Fruit fly (Drosophila melanogaster) whole organism, prepupa: ENCODE measurements around the gene sta.

ENCODE experiments used
- Blimp-1 ChIP-seq: fragments of 200-800 bp; sonication (Bioruptor generic); optimal IDR thresholded peaks from 3 replicates; lab custom pipeline; 2017; ENCODE audit warnings: missing biosample characterization, missing genetic modification characterization, mild to moderate bottlenecking, moderate library complexity, missing genetic modification reagents
- CG10631 ChIP-seq: fragments of 200-800 bp; sonication (Bioruptor generic); optimal IDR thresholded peaks from 2 replicates; lab custom pipeline; 2016; ENCODE audit warnings: missing biosample characterization, missing genetic modification characterization
- CG11762 ChIP-seq: fragments of 200-800 bp; sonication (Bioruptor generic); optimal IDR thresholded peaks from 3 replicates; lab custom pipeline; 2016; ENCODE audit warnings: missing biosample characterization, missing genetic modification characterization; ENCODE audit not compliant: insufficient read depth
- CG11902 ChIP-seq: fragments of 200-800 bp; sonication (Bioruptor generic); optimal IDR thresholded peaks from 3 replicates; lab custom pipeline; 2016; ENCODE audit warnings: missing biosample characterization, missing genetic modification characterization
- CG15336 ChIP-seq: fragments of 200-800 bp; sonication (Bioruptor generic); IDR thresholded peaks from 2 replicates; pipeline ENCODE4 v1.3.6; 2022; ENCODE audit warnings: missing biosample characterization, missing genetic modification characterization
- CG1621 ChIP-seq: fragments of 200-800 bp; sonication (Bioruptor generic); optimal IDR thresholded peaks from 3 replicates; lab custom pipeline; 2018; ENCODE audit warnings: missing biosample characterization, mild to moderate bottlenecking, missing genetic modification characterization
- CG3032 ChIP-seq: fragments of 200-800 bp; optimal IDR thresholded peaks from 2 replicates; lab custom pipeline; 2019; ENCODE audit warnings: missing biosample characterization, mild to moderate bottlenecking, missing genetic modification characterization, moderate library complexity
- CG32006 ChIP-seq: fragments of 200-800 bp; sonication (Bioruptor generic); optimal IDR thresholded peaks from 3 replicates; lab custom pipeline; 2017; ENCODE audit warnings: missing biosample characterization, mild to moderate bottlenecking, missing genetic modification characterization
- CG34406 ChIP-seq: fragments of 200-800 bp; sonication (Bioruptor generic); optimal IDR thresholded peaks from 3 replicates; lab custom pipeline; 2016; ENCODE audit warnings: missing biosample characterization, missing genetic modification characterization
- CG6163 ChIP-seq: fragments of 200-800 bp; sonication (Bioruptor generic); IDR thresholded peaks from 3 replicates; pipeline ENCODE4 v1.3.6; 2022; ENCODE audit warnings: missing biosample characterization, missing genetic modification characterization
- CG6792 ChIP-seq: fragments of 200-800 bp; sonication (Bioruptor generic); optimal IDR thresholded peaks from 3 replicates; lab custom pipeline; 2016; ENCODE audit warnings: missing biosample characterization, missing genetic modification characterization
- CG6808 ChIP-seq: fragments of 200-800 bp; sonication (Bioruptor generic); optimal IDR thresholded peaks from 3 replicates; lab custom pipeline; 2017; ENCODE audit warnings: missing biosample characterization, missing genetic modification characterization, mild to moderate bottlenecking, moderate library complexity, missing genetic modification reagents
- CG6854 ChIP-seq: fragments of 200-800 bp; sonication (Bioruptor generic); optimal IDR thresholded peaks from 2 replicates; lab custom pipeline; 2017; ENCODE audit warnings: missing biosample characterization, mild to moderate bottlenecking, missing genetic modification characterization
- CG7368 ChIP-seq: fragments of 200-800 bp; sonication (Bioruptor generic); optimal IDR thresholded peaks from 3 replicates; lab custom pipeline; 2016; ENCODE audit warnings: missing biosample characterization, missing genetic modification characterization
- CG8119 ChIP-seq: fragments of 200-800 bp; sonication (Bioruptor generic); IDR thresholded peaks from 3 replicates; pipeline ENCODE4 v1.3.6; 2022; ENCODE audit warnings: missing biosample characterization, missing genetic modification characterization
- CG8319 ChIP-seq: fragments of 200-800 bp; sonication (Bioruptor generic); optimal IDR thresholded peaks from 3 replicates; lab custom pipeline; 2016; ENCODE audit warnings: missing biosample characterization, missing genetic modification characterization
- Eip78C ChIP-seq: fragments of 200-800 bp; sonication (Bioruptor generic); peaks from one replicate; lab custom pipeline; 2016; ENCODE audit warnings: missing biosample characterization, missing genetic modification characterization
- Eip93F ChIP-seq: fragments of 200-800 bp; sonication (Bioruptor generic); optimal IDR thresholded peaks from 2 replicates; lab custom pipeline; 2016; ENCODE audit warnings: missing biosample characterization, mild to moderate bottlenecking, missing genetic modification characterization
- Ets96B ChIP-seq: fragments of 200-800 bp; optimal IDR thresholded peaks from 2 replicates; lab custom pipeline; 2019; ENCODE audit warnings: missing biosample characterization, mild to moderate bottlenecking, missing genetic modification characterization, moderate library complexity
- Gug ChIP-seq: fragments of 200-800 bp; sonication (Bioruptor generic); IDR thresholded peaks from 2 replicates; pipeline ENCODE4 v1.3.6; 2022; ENCODE audit warnings: missing biosample characterization, missing genetic modification characterization
- Hr38 ChIP-seq: sonication (Bioruptor generic); optimal IDR thresholded peaks from 2 replicates; lab custom pipeline; 2016; ENCODE audit warnings: missing biosample characterization, missing genetic modification characterization
- Lpt ChIP-seq: fragments of 200-800 bp; sonication (Bioruptor generic); optimal IDR thresholded peaks from 3 replicates; lab custom pipeline; 2016; ENCODE audit warnings: missing biosample characterization, missing genetic modification characterization
- Met ChIP-seq: fragments of 200-800 bp; sonication (Bioruptor generic); optimal IDR thresholded peaks from 3 replicates; lab custom pipeline; 2016; ENCODE audit warnings: missing biosample characterization, missing genetic modification characterization
- Smox ChIP-seq: fragments of 200-800 bp; sonication (Bioruptor generic); optimal IDR thresholded peaks from 3 replicates; lab custom pipeline; 2016; ENCODE audit warnings: missing biosample characterization, missing genetic modification characterization
- Sox14 ChIP-seq: fragments of 200-800 bp; sonication (Bioruptor generic); optimal IDR thresholded peaks from 3 replicates; lab custom pipeline; 2016; ENCODE audit warnings: missing biosample characterization, missing genetic modification characterization
- Sox15 ChIP-seq: fragments of 200-800 bp; sonication (Bioruptor generic); optimal IDR thresholded peaks from 3 replicates; lab custom pipeline; 2016; ENCODE audit warnings: missing biosample characterization, missing genetic modification characterization
- achi ChIP-seq: fragments of 200-800 bp; sonication (Bioruptor generic); optimal IDR thresholded peaks from 3 replicates; lab custom pipeline; 2016; ENCODE audit warnings: missing biosample characterization, missing genetic modification characterization
- dac ChIP-seq: fragments of 200-800 bp; sonication (Bioruptor generic); optimal IDR thresholded peaks from 2 replicates; lab custom pipeline; 2017; ENCODE audit warnings: missing biosample characterization, mild to moderate bottlenecking, missing genetic modification characterization
- dsx ChIP-seq: fragments of 200-800 bp; optimal IDR thresholded peaks from 3 replicates; lab custom pipeline; 2019; ENCODE audit warnings: missing biosample characterization, mild to moderate bottlenecking, missing genetic modification characterization, moderate library complexity; ENCODE audit not compliant: poor library complexity, severe bottlenecking
- eg ChIP-seq: fragments of 200-800 bp; sonication (Bioruptor generic); IDR thresholded peaks from 3 replicates; pipeline ENCODE4 v1.3.6; 2022; ENCODE audit warnings: missing biosample characterization, missing genetic modification characterization
- esn ChIP-seq: fragments of 200-800 bp; sonication (Bioruptor generic); optimal IDR thresholded peaks from 2 replicates; lab custom pipeline; 2016; ENCODE audit warnings: missing biosample characterization, mild to moderate bottlenecking, missing genetic modification characterization, moderate library complexity
- fd85E ChIP-seq: fragments of 200-800 bp; sonication (Bioruptor generic); optimal IDR thresholded peaks from 3 replicates; lab custom pipeline; 2016; ENCODE audit warnings: missing biosample characterization, missing genetic modification characterization
- fkh ChIP-seq: fragments of 200-800 bp; sonication (Bioruptor generic); optimal IDR thresholded peaks from 3 replicates; lab custom pipeline; 2017; ENCODE audit warnings: missing biosample characterization, mild to moderate bottlenecking, missing genetic modification characterization, moderate library complexity
- net ChIP-seq: fragments of 200-800 bp; sonication (Bioruptor generic); optimal IDR thresholded peaks from 3 replicates; lab custom pipeline; 2016; ENCODE audit warnings: missing biosample characterization, missing genetic modification characterization
- salr ChIP-seq, 2 experiments: fragments of 200-800 bp; sonication (Bioruptor generic); optimal IDR thresholded peaks; 3 replicates each; lab custom pipeline; 2016 to 2018; ENCODE audit warnings: missing biosample characterization in 2 of 2, missing genetic modification characterization in 2 of 2, mild to moderate bottlenecking in 1 of 2
- spab ChIP-seq: fragments of 200-800 bp; sonication (Bioruptor generic); optimal IDR thresholded peaks from 2 replicates; lab custom pipeline; 2017; ENCODE audit warnings: missing biosample characterization, mild to moderate bottlenecking, missing genetic modification characterization, missing genetic modification reagents
- svp ChIP-seq: fragments of 200-800 bp; sonication (Bioruptor generic); peaks from one replicate; lab custom pipeline; 2016; ENCODE audit warnings: missing biosample characterization, missing genetic modification characterization
- vri ChIP-seq: fragments of 200-800 bp; sonication (Bioruptor generic); optimal IDR thresholded peaks from 3 replicates; lab custom pipeline; 2016; ENCODE audit warnings: missing biosample characterization, mild to moderate bottlenecking, missing genetic modification characterization

sta gene

DNA sequence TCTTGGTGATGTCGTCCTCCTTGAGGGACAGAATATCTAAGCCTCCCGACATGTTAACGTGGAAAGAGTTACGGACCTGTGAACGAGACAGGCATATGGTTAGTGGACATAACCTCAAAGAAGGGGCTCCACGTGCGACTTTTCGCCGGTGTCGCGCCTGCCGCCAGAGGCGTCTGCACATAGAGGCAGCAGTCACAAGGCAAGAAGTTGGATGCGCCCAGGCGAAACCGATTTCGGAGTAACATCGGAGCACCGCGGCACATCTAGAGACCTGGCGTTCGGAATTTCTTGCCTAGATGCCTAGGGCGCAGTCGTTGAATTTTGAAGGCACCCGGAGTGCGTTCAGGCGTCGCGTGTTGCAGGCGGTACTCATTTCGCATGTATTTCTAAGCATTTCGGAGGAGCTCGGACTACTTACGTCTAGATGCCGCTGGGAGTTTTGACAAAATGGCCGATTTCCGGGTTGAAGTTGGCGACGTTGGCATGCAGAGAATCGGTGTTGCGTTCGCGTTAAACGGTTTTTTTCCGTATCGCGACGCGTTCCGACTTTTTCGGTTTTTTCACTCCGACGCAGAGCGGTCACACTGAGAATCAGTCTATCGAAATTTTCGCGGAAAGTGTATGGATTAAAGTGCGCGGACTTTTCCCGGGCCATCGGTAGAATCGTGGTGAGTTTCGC, at the start of gene sta, which contains the start of gene inc (continued):
- peak; percentile 50 for TF ChIP-seq CG3032 (tag; lab: Kevin White, UChicago)
- TF ChIP-seq dsx = peak; percentile 38
- TF ChIP-seq CG6854 (GFP tag; lab: Kevin White, UChicago) = peak; percentile 91
- TF ChIP-seq Lpt (GFP tag; lab: Kevin White, UChicago) = no peak
- peak; percentile 63 for TF ChIP-seq CG7368
- peak; percentile 20 for TF ChIP-seq Ets96B (tag; lab: Kevin White, UChicago)
- TF ChIP-seq Met = peak; percentile 68
- peak; percentile 46 for TF ChIP-seq net (GFP tag; lab: Kevin White, UChicago)
- no peak for TF ChIP-seq Hr38 (GFP tag; lab: Kevin White, UChicago)

DNA sequence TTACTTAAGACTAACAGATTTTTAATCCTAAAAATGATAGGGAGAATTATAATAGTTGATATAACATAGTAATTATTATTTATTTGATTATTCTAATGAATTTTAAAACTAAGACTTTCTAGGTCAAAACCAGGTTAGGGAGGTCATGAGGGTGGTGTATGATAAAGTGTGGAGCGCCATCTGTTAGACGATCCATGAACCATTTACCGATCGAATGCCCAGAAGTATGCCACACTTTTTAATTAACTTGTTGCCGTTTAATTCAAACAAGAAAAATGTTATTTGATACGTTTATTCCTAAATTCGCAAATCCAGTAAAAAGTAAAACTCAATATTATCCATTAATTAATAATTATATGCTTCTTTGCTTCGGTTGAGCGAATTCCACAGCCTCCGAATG, 40.1 kb upstream of the sta start:
- peak; percentile 6 for TF ChIP-seq Eip78C (GFP tag; lab: Kevin White, UChicago)

DNA sequence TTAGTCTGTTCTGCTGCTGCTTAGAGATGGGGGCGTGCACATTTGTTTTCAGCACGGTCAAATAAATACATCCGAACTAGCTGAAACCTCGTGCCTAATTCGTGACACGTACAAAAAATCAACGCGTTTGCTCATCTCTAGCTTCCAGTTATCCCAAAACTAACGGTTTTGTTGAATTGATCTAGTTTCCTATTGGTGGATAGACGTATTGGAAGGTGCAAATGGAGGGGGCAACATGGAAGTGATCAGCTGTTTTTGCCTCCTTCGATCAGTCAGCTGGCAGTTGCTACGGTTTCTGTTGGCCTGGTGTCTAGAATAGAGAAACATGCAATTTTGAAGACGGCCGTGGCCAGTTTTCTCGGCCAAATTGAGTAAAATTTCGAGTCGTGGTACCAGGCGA, 34.4 kb upstream of the sta start:
- TF ChIP-seq dsx = no peak
- peak; percentile 51 for TF ChIP-seq svp (GFP tag; lab: Kevin White, UChicago)
- TF ChIP-seq dac (GFP tag; lab: Kevin White, UChicago) = no peak
- no peak for TF ChIP-seq Sox14 (GFP tag; lab: Kevin White, UChicago)
- TF ChIP-seq CG15336 (GFP tag; lab: Robert Waterston, UW) = peak; percentile 44; the same call in 1 of the 2 replicates
- peak; percentile 21 for TF ChIP-seq esn
- TF ChIP-seq Sox15 = no peak
- TF ChIP-seq fd85E (GFP tag; lab: Kevin White, UChicago) = no peak
- TF ChIP-seq Eip93F (GFP tag; lab: Kevin White, UChicago) = no peak
- TF ChIP-seq CG11902 = no peak
- no peak for TF ChIP-seq CG1621 (tag; lab: Kevin White, UChicago)
- TF ChIP-seq CG6163 (GFP tag; lab: Robert Waterston, UW) = no peak
- no peak for TF ChIP-seq CG6808
- TF ChIP-seq vri = no peak
- no peak for TF ChIP-seq Blimp-1
- TF ChIP-seq CG8319 (GFP tag; lab: Kevin White, UChicago) = no peak
- TF ChIP-seq CG6854 (GFP tag; lab: Kevin White, UChicago) = no peak
- 0 out of 2 replicates have a peak, but pooled peaks have one; percentile 15 for TF ChIP-seq Gug (GFP tag; lab: Robert Waterston, UW)
- no peak for TF ChIP-seq CG11762
- peak; percentile 10 for TF ChIP-seq CG10631 (GFP tag; lab: Kevin White, UChicago)
- no peak for TF ChIP-seq Smox (GFP tag; lab: Kevin White, UChicago)
- peak; percentile 24 for TF ChIP-seq fkh
- peak; percentile 23 for TF ChIP-seq CG32006 (GFP tag; lab: Kevin White, UChicago)
- TF ChIP-seq eg (GFP tag; lab: Robert Waterston, UW) = peak; percentile 26; the same call in 1 of the 3 replicates
- peak; percentile 23; the same call in 1 of the 3 replicates for TF ChIP-seq CG8119 (GFP tag; lab: Robert Waterston, UW)
- no peak for TF ChIP-seq net (GFP tag; lab: Kevin White, UChicago)
- no peak for TF ChIP-seq Hr38 (GFP tag; lab: Kevin White, UChicago)
- TF ChIP-seq spab = no peak
- TF ChIP-seq achi (GFP tag; lab: Kevin White, UChicago) = no peak
- TF ChIP-seq CG6792 (GFP tag; lab: Kevin White, UChicago) = no peak
- TF ChIP-seq salr (GFP tag; optimal IDR thresholded peaks at IDR 0.05; lab: Kevin White, UChicago) = no peak
- TF ChIP-seq Eip78C (GFP tag; lab: Kevin White, UChicago) = peak; percentile 51
- no peak for TF ChIP-seq CG34406 (GFP tag; lab: Kevin White, UChicago)
